Worm (Caenorhabditis elegans) whole organism, late embryonic: ENCODE results near the gene C16C4.1.
A peak's percentile ranks its signal among the peaks of the same experiment; 100 is the strongest.
"Not testable (repeated sequence)": the region's sequence is repeated elsewhere in the genome, so short reads cannot be mapped to it uniquely, and the experiment has no call there.

ENCODE experiments used
- C08G9.2 ChIP-seq: sonication (generic microtip); optimal IDR thresholded peaks from 2 replicates; lab custom pipeline; 2016; ENCODE audit warnings: mild to moderate bottlenecking, missing genetic modification characterization, moderate library complexity, missing compliant biosample characterization
- C38D4.7 ChIP-seq: fragments of 200-800 bp; sonication (Bioruptor generic); optimal IDR thresholded peaks from 2 replicates; lab custom pipeline; 2018; ENCODE audit warnings: mild to moderate bottlenecking, missing genetic modification characterization, moderate library complexity, missing compliant biosample characterization
- F13H6.1 ChIP-seq: sonication (generic microtip); optimal IDR thresholded peaks from 2 replicates; lab custom pipeline; 2016; ENCODE audit warnings: missing genetic modification characterization, missing compliant biosample characterization
- K09A11.1 ChIP-seq: sonication (generic microtip); optimal IDR thresholded peaks from 2 replicates; lab custom pipeline; 2017; ENCODE audit warnings: antibody characterized with exemption, mild to moderate bottlenecking, missing genetic modification characterization, missing compliant biosample characterization; ENCODE audit not compliant: insufficient read depth
- ahr-1 ChIP-seq: sonication (generic microtip); optimal IDR thresholded peaks from 2 replicates; lab custom pipeline; 2016; ENCODE audit warnings: missing genetic modification characterization, missing compliant biosample characterization
- ama-1 ChIP-seq: fragments of 150-350 bp; optimal IDR thresholded peaks from 2 replicates; lab custom pipeline; 2014
- ceh-18 ChIP-seq: sonication (generic microtip); optimal IDR thresholded peaks from 2 replicates; lab custom pipeline; 2016; ENCODE audit warnings: missing genetic modification characterization, missing compliant biosample characterization
- ceh-19 ChIP-seq: fragments of 200-800 bp; sonication (Bioruptor generic); optimal IDR thresholded peaks from 2 replicates; lab custom pipeline; 2018; ENCODE audit warnings: mild to moderate bottlenecking, missing genetic modification characterization, missing compliant biosample characterization
- ceh-22 ChIP-seq: sonication (generic microtip); optimal IDR thresholded peaks from 2 replicates; lab custom pipeline; 2017; ENCODE audit warnings: missing biosample characterization, missing genetic modification characterization
- ceh-30 ChIP-seq: fragments of 150-350 bp; optimal IDR thresholded peaks from 2 replicates; lab custom pipeline; 2014; ENCODE audit warnings: missing biosample characterization, missing genetic modification characterization
- ceh-6 ChIP-seq: fragments of 200-800 bp; sonication (Bioruptor generic); optimal IDR thresholded peaks from 2 replicates; lab custom pipeline; 2018; ENCODE audit warnings: mild to moderate bottlenecking, missing genetic modification characterization, missing compliant biosample characterization
- ceh-9 ChIP-seq: sonication (generic microtip); optimal IDR thresholded peaks from 2 replicates; lab custom pipeline; 2016; ENCODE audit warnings: mild to moderate bottlenecking, missing genetic modification characterization, inconsistent platforms, missing compliant biosample characterization
- che-1 ChIP-seq: sonication (generic microtip); optimal IDR thresholded peaks from 2 replicates; lab custom pipeline; 2016; ENCODE audit warnings: mild to moderate bottlenecking, missing genetic modification characterization, missing compliant biosample characterization
- dve-1 ChIP-seq: sonication (generic microtip); optimal IDR thresholded peaks from 2 replicates; lab custom pipeline; 2017; ENCODE audit warnings: antibody characterized with exemption, mild to moderate bottlenecking, missing genetic modification characterization, missing compliant biosample characterization
- elt-2 ChIP-seq: sonication (generic microtip); optimal IDR thresholded peaks from 2 replicates; lab custom pipeline; 2016; ENCODE audit warnings: missing genetic modification reagents, missing genetic modification characterization, missing compliant biosample characterization
- elt-4 ChIP-seq: sonication (generic microtip); optimal IDR thresholded peaks from 2 replicates; lab custom pipeline; 2016; ENCODE audit warnings: missing genetic modification characterization, missing compliant biosample characterization
- ets-4 ChIP-seq: sonication (generic microtip); optimal IDR thresholded peaks from 2 replicates; lab custom pipeline; 2016; ENCODE audit warnings: missing genetic modification characterization, missing compliant biosample characterization
- eyg-1 ChIP-seq: sonication (generic microtip); optimal IDR thresholded peaks from 2 replicates; lab custom pipeline; 2016; ENCODE audit warnings: missing genotype, missing genetic modification characterization, missing compliant biosample characterization
- fkh-6 ChIP-seq: sonication (generic microtip); optimal IDR thresholded peaks from 2 replicates; lab custom pipeline; 2016; ENCODE audit warnings: missing genetic modification characterization, missing compliant biosample characterization
- hlh-13 ChIP-seq: fragments of 200-800 bp; sonication (Bioruptor generic); optimal IDR thresholded peaks from 2 replicates; lab custom pipeline; 2018; ENCODE audit warnings: mild to moderate bottlenecking, missing genetic modification characterization, missing compliant biosample characterization
- hlh-6 ChIP-seq: sonication (generic microtip); optimal IDR thresholded peaks from 2 replicates; lab custom pipeline; 2016; ENCODE audit warnings: missing genotype, missing genetic modification characterization, missing compliant biosample characterization
- hlh-8 ChIP-seq: sonication (generic microtip); optimal IDR thresholded peaks from 2 replicates; lab custom pipeline; 2016; ENCODE audit warnings: missing genotype, missing genetic modification characterization, missing compliant biosample characterization
- lim-6 ChIP-seq: sonication (generic microtip); optimal IDR thresholded peaks from 2 replicates; lab custom pipeline; 2016; ENCODE audit warnings: missing genetic modification characterization, missing compliant biosample characterization
- madf-2 ChIP-seq: sonication (generic microtip); optimal IDR thresholded peaks from 2 replicates; lab custom pipeline; 2017; ENCODE audit warnings: missing genetic modification characterization, missing compliant biosample characterization
- nhr-11 ChIP-seq: fragments of 150-350 bp; optimal IDR thresholded peaks from 2 replicates; lab custom pipeline; 2014; ENCODE audit warnings: missing biosample characterization, missing genetic modification characterization
- odd-2 ChIP-seq: sonication (generic microtip); optimal IDR thresholded peaks from 2 replicates; lab custom pipeline; 2017; ENCODE audit warnings: antibody characterized with exemption, mild to moderate bottlenecking, missing genetic modification characterization, missing compliant biosample characterization
- pax-1 ChIP-seq: fragments of 150-350 bp; optimal IDR thresholded peaks from 2 replicates; lab custom pipeline; 2014; ENCODE audit warnings: missing biosample characterization, missing genetic modification characterization
- pha-2 ChIP-seq: sonication (generic microtip); optimal IDR thresholded peaks from 2 replicates; lab custom pipeline; 2017; ENCODE audit warnings: mild to moderate bottlenecking, missing genetic modification characterization, missing compliant biosample characterization
- pha-4 ChIP-seq: fragments of 150-350 bp; optimal IDR thresholded peaks from 2 replicates; lab custom pipeline; 2018; ENCODE audit warnings: missing biosample characterization, missing genetic modification reagents, missing genetic modification characterization
- pqm-1 ChIP-seq: sonication (generic microtip); optimal IDR thresholded peaks from 2 replicates; lab custom pipeline; 2016; ENCODE audit warnings: missing genetic modification characterization, missing compliant biosample characterization
- pros-1 ChIP-seq: fragments of 150-350 bp; optimal IDR thresholded peaks from 2 replicates; lab custom pipeline; 2014; ENCODE audit warnings: missing biosample characterization, missing genetic modification reagents, missing genetic modification characterization
- rnt-1 ChIP-seq: sonication (generic microtip); optimal IDR thresholded peaks from 2 replicates; lab custom pipeline; 2016; ENCODE audit warnings: missing genetic modification characterization, missing compliant biosample characterization
- sox-4 ChIP-seq: sonication (generic microtip); optimal IDR thresholded peaks from 2 replicates; lab custom pipeline; 2017; ENCODE audit warnings: mild to moderate bottlenecking, missing genetic modification characterization, inconsistent platforms, missing compliant biosample characterization
- syd-9 ChIP-seq: sonication (generic microtip); optimal IDR thresholded peaks from 2 replicates; lab custom pipeline; 2016; ENCODE audit warnings: mild to moderate bottlenecking, missing genetic modification characterization, moderate library complexity, missing compliant biosample characterization
- tbx-7 ChIP-seq: sonication (generic microtip); optimal IDR thresholded peaks from 2 replicates; lab custom pipeline; 2016; ENCODE audit warnings: missing genotype, missing genetic modification characterization, missing compliant biosample characterization
- ttx-3 ChIP-seq: sonication (generic microtip); optimal IDR thresholded peaks from 2 replicates; lab custom pipeline; 2016; ENCODE audit warnings: missing genetic modification reagents, missing genetic modification characterization, missing compliant biosample characterization
- unc-42 ChIP-seq: sonication (generic microtip); optimal IDR thresholded peaks from 2 replicates; lab custom pipeline; 2016; ENCODE audit warnings: missing genotype, missing genetic modification characterization, missing compliant biosample characterization
- unc-86 ChIP-seq: sonication (generic microtip); optimal IDR thresholded peaks from 2 replicates; lab custom pipeline; 2016; ENCODE audit warnings: missing genetic modification characterization, missing compliant biosample characterization
- zip-5 ChIP-seq: sonication (generic microtip); optimal IDR thresholded peaks from 2 replicates; lab custom pipeline; 2016; ENCODE audit warnings: missing genetic modification characterization, missing compliant biosample characterization

The C16C4.1 gene

ce11 chrII:1851716-1852115 is 42.3 kb upstream of the C16C4.1 start:
- no peak for TF ChIP-seq ahr-1 (tag; lab: Kevin White, UChicago)
- TF ChIP-seq ceh-22 = no peak
- TF ChIP-seq pqm-1 (tag; lab: Kevin White, UChicago) = peak; percentile 79
- no peak for TF ChIP-seq ceh-19 (GFP tag; lab: Kevin White, UChicago)
- TF ChIP-seq pros-1 (tag; lab: Kevin White, UChicago) = no peak
- TF ChIP-seq elt-4 = no peak
- no peak for TF ChIP-seq lim-6 (tag; lab: Kevin White, UChicago)
- TF ChIP-seq dve-1 (tag; lab: Kevin White, UChicago) = no peak
- no peak for TF ChIP-seq ttx-3 (tag; lab: Kevin White, UChicago)
- TF ChIP-seq elt-2 (tag; lab: Kevin White, UChicago) = peak; percentile 99
- no peak for TF ChIP-seq ceh-30 (tag; lab: Kevin White, UChicago)
- no peak for TF ChIP-seq ceh-6 (GFP tag; lab: Kevin White, UChicago)

DNA sequence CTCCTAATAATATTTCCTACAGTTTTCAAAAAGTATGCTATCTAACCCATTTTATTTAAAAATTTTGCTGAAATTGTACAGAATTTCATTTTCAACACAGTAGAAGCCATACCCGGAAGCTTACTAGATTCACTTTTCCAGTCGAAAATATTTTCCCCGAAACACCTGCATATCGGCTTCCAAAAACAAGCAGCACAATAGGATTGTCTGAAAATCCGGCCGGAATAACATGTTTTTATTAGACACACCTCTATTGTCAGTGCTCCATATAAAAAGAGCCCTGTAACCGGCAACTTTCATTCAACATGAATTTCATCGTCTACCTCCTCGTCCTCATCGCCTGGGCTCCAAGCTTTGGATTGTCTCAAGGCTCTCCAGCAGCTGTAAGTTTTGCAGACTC is 41.5 kb upstream of the C16C4.1 start, which contains the start of gene C52E2.2:
TSS of gene C52E2.2 (plus strand) at position 301 of the 400 bp plus-strand sequence.
- no peak for TF ChIP-seq C08G9.2
- TF ChIP-seq rnt-1 (tag; lab: Kevin White, UChicago) = no peak
- no peak for TF ChIP-seq ceh-19 (GFP tag; lab: Kevin White, UChicago)
- no peak for TF ChIP-seq syd-9 (tag; lab: Kevin White, UChicago)
- TF ChIP-seq ceh-30 (tag; lab: Kevin White, UChicago) = no peak
- TF ChIP-seq pax-1 = no peak
- TF ChIP-seq pha-4 = no peak
- no peak for TF ChIP-seq ttx-3 (tag; lab: Kevin White, UChicago)
- no peak for TF ChIP-seq pha-2
- no peak for TF ChIP-seq hlh-13
- TF ChIP-seq eyg-1 = no peak

- TF ChIP-seq ceh-22; rnt-1 (tag; lab: Kevin White, UChicago); F13H6.1 (tag; lab: Kevin White, UChicago): not testable (repeated sequence)
Observed at ce11 chrII:1854094-1854493, 39.9 kb upstream of the C16C4.1 start, which contains the start of gene fbxb-95. fbxb-95 (plus strand) TSS chrII:1854394.

ce11 chrII:1861285-1861793 is 32.7 kb upstream of the C16C4.1 start, which contains the start of gene C16C4.18:
C16C4.18 (minus strand) TSS chrII:1861335.
- TF ChIP-seq pax-1; fkh-6 (tag; lab: Kevin White, UChicago); ama-1: not testable (repeated sequence)
- TF ChIP-seq, all 69 proteins: peak for 0; not testable (repeated sequence) for 69

ce11 chrII:1862334-1862733 is 31.7 kb upstream of the C16C4.1 start, which contains the start of gene fbxb-98:
fbxb-98 (plus strand) TSS chrII:1862634.
- TF ChIP-seq syd-9 (tag; lab: Kevin White, UChicago); che-1; ceh-18 (tag; lab: Kevin White, UChicago): not testable (repeated sequence)

DNA sequence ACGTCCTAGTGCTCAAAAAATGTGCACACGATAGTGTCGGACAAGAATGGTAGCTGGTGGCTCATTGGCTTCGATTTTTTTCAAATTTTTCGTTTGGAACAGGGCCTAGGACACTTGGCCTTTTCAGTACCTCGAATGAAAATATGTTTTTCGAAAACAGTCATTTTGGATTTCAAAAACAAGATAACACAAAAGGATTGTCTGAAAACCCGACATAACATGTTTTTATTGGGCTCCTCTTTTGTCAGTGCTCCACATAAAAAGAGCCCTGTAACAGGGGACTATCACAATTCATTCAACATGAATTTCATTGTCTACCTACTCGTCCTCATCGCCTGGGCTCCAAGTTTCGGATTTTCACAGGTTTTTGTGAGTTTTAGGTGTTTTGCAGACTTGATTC is 29.7 kb upstream of the C16C4.1 start, which contains the start of gene C16C4.17:
TSS of gene C16C4.17 (plus strand) at position 301 of the 400 bp plus-strand sequence.
- TF ChIP-seq tbx-7 (tag; lab: Kevin White, UChicago) (no peak), madf-2 (tag; lab: Kevin White, UChicago) (no peak), odd-2 (tag; lab: Kevin White, UChicago) (no peak), hlh-8 (tag; lab: Kevin White, UChicago) (no peak), elt-4 (no peak), zip-5 (tag; lab: Kevin White, UChicago) (no peak), pros-1 (tag; lab: Kevin White, UChicago) (no peak), nhr-11 (tag; lab: Kevin White, UChicago) (no peak), C38D4.7 (GFP tag; lab: Kevin White, UChicago) (no peak), sox-4 (tag; lab: Kevin White, UChicago) (no peak), unc-42 (tag; lab: Kevin White, UChicago) (no peak), unc-86 (tag; lab: Kevin White, UChicago) (no peak), dve-1 (tag; lab: Kevin White, UChicago) (no peak), ceh-9 (tag; lab: Kevin White, UChicago) (no peak), eyg-1 (no peak), hlh-6 (tag; lab: Kevin White, UChicago) (no peak), ets-4 (no peak), K09A11.1 (tag; lab: Kevin White, UChicago) (no peak)
